Worm (Caenorhabditis elegans) whole organism, L1 larva: ENCODE measurements around the gene rpb-8.
A peak's percentile ranks its signal among the peaks of the same experiment; 100 is the strongest.

Experiments
- F16B12.6 ChIP-seq: fragments of 150-350 bp; optimal IDR thresholded peaks from 2 replicates; lab custom pipeline; 2014; ENCODE audit warnings: missing biosample characterization, missing genetic modification characterization
- Y116A8C.19 ChIP-seq: sonication (generic microtip); optimal IDR thresholded peaks from 2 replicates; lab custom pipeline; 2016; ENCODE audit warnings: missing compliant biosample characterization, missing genetic modification characterization, borderline replicate concordance
- aly-2 ChIP-seq: fragments of 150-350 bp; optimal IDR thresholded peaks from 2 replicates; lab custom pipeline; 2014; ENCODE audit warnings: missing biosample characterization, missing genetic modification characterization
- ama-1 ChIP-seq: fragments of 150-350 bp; optimal IDR thresholded peaks from 2 replicates; lab custom pipeline; 2014
- blmp-1 ChIP-seq: fragments of 150-350 bp; optimal IDR thresholded peaks from 2 replicates; lab custom pipeline; 2014; ENCODE audit warnings: missing biosample characterization, missing genetic modification characterization
- ceh-8 ChIP-seq: fragments of 200-800 bp; sonication (Bioruptor generic); optimal IDR thresholded peaks from 2 replicates; lab custom pipeline; 2018; ENCODE audit warnings: mild to moderate bottlenecking, missing genetic modification characterization, moderate library complexity, missing compliant biosample characterization
- ceh-82 ChIP-seq, 3 experiments: fragments of 150-350 bp in 1 of 3; sonication (generic microtip) in 2 of 3; optimal IDR thresholded peaks; 2 replicates each; lab custom pipeline; 2014 to 2017; ENCODE audit warnings: missing biosample characterization in 3 of 3, missing genetic modification characterization in 3 of 3
- ceh-90 ChIP-seq: sonication (generic microtip); optimal IDR thresholded peaks from 2 replicates; lab custom pipeline; 2016; ENCODE audit warnings: missing genetic modification characterization, missing compliant biosample characterization
- ces-1 ChIP-seq: fragments of 150-350 bp; optimal IDR thresholded peaks from 2 replicates; lab custom pipeline; 2014; ENCODE audit warnings: missing biosample characterization, missing genetic modification reagents, missing genetic modification characterization
- dsc-1 ChIP-seq: sonication (generic microtip); optimal IDR thresholded peaks from 2 replicates; lab custom pipeline; 2016; ENCODE audit warnings: mild to moderate bottlenecking, missing genetic modification characterization, missing compliant biosample characterization
- efl-1 ChIP-seq, 4 experiments: fragments of 150-350 bp; optimal IDR thresholded peaks in 3 of 4; peaks in 1 of 4; 1 replicate in 1 of 4; 2 replicates in 3 of 4; lab custom pipeline; 2014; ENCODE audit warnings: missing biosample characterization in 2 of 4, missing genetic modification characterization in 2 of 4, missing genetic modification reagents in 2 of 4
- efl-3 ChIP-seq: fragments of 200-800 bp; sonication (Bioruptor generic); optimal IDR thresholded peaks from 2 replicates; lab custom pipeline; 2018; ENCODE audit warnings: mild to moderate bottlenecking, missing genetic modification characterization, missing compliant biosample characterization
- fkh-8 ChIP-seq: sonication (generic microtip); optimal IDR thresholded peaks from 2 replicates; lab custom pipeline; 2016; ENCODE audit warnings: mild to moderate bottlenecking, missing genetic modification characterization, missing compliant biosample characterization
- hlh-17 ChIP-seq: fragments of 200-800 bp; sonication (Bioruptor generic); optimal IDR thresholded peaks from 2 replicates; lab custom pipeline; 2018; ENCODE audit warnings: missing genetic modification characterization, mild to moderate bottlenecking, missing compliant biosample characterization, moderate library complexity, borderline replicate concordance
- hlh-4 ChIP-seq: sonication (generic microtip); optimal IDR thresholded peaks from 2 replicates; lab custom pipeline; 2016; ENCODE audit warnings: mild to moderate bottlenecking, missing genetic modification characterization, missing compliant biosample characterization
- hpl-2 ChIP-seq: fragments of 150-350 bp; optimal IDR thresholded peaks from 2 replicates; lab custom pipeline; 2014; ENCODE audit warnings: missing biosample characterization, missing genetic modification reagents, missing genetic modification characterization
- isw-1 ChIP-seq: fragments of 200-800 bp; sonication (Bioruptor generic); IDR thresholded peaks from 2 replicates; pipeline ENCODE4 v1.3.6; 2022; ENCODE audit warnings: missing genetic modification characterization, missing compliant biosample characterization
- jun-1 ChIP-seq: fragments of 150-350 bp; optimal IDR thresholded peaks from 2 replicates; lab custom pipeline; 2014; ENCODE audit warnings: missing biosample characterization, missing genetic modification reagents, missing genetic modification characterization
- lin-15B ChIP-seq: fragments of 150-350 bp; sonication (generic microtip); optimal IDR thresholded peaks from 3 replicates; lab custom pipeline; 2014; ENCODE audit warnings: missing biosample characterization, missing genetic modification characterization
- lin-35 ChIP-seq, 2 experiments: fragments of 150-350 bp; optimal IDR thresholded peaks; 2 replicates each; lab custom pipeline; 2014; ENCODE audit warnings: missing biosample characterization in 2 of 2, missing genetic modification characterization in 2 of 2, missing genetic modification reagents in 2 of 2
- lin-39 ChIP-seq: fragments of 150-350 bp; optimal IDR thresholded peaks from 2 replicates; lab custom pipeline; 2014; ENCODE audit warnings: missing biosample characterization, missing genetic modification reagents, missing genetic modification characterization
- lsy-2 ChIP-seq, 2 experiments: fragments of 150-350 bp; optimal IDR thresholded peaks; 2 replicates each; lab custom pipeline; 2014; ENCODE audit warnings: missing biosample characterization in 2 of 2, missing genetic modification characterization in 2 of 2
- mab-9 ChIP-seq: fragments of 200-800 bp; sonication (Bioruptor generic); IDR thresholded peaks from 2 replicates; pipeline ENCODE4 v1.3.6; 2022; ENCODE audit warnings: missing genetic modification reagents, missing genetic modification characterization, missing compliant biosample characterization
- mdl-1 ChIP-seq, 2 experiments: fragments of 150-350 bp; optimal IDR thresholded peaks; 2 replicates each; lab custom pipeline; 2014 to 2017; ENCODE audit warnings: missing biosample characterization in 2 of 2, missing genetic modification characterization in 2 of 2, inconsistent platforms in 1 of 2
- mef-2 ChIP-seq: fragments of 150-350 bp; optimal IDR thresholded peaks from 2 replicates; lab custom pipeline; 2014; ENCODE audit warnings: missing biosample characterization, missing genetic modification characterization
- nhr-12 ChIP-seq: sonication (generic microtip); optimal IDR thresholded peaks from 2 replicates; lab custom pipeline; 2017; ENCODE audit warnings: missing biosample characterization, missing genetic modification characterization
- nhr-20 ChIP-seq: sonication (generic microtip); optimal IDR thresholded peaks from 2 replicates; lab custom pipeline; 2016; ENCODE audit warnings: mild to moderate bottlenecking, missing genetic modification characterization, missing compliant biosample characterization
- nhr-28 ChIP-seq: fragments of 150-350 bp; optimal IDR thresholded peaks from 2 replicates; lab custom pipeline; 2014; ENCODE audit warnings: missing biosample characterization, missing genetic modification characterization
- nhr-47 ChIP-seq: sonication (generic microtip); optimal IDR thresholded peaks from 2 replicates; lab custom pipeline; 2016; ENCODE audit warnings: mild to moderate bottlenecking, missing genetic modification characterization, moderate library complexity, missing compliant biosample characterization
- nhr-71 ChIP-seq: sonication (generic microtip); optimal IDR thresholded peaks from 2 replicates; lab custom pipeline; 2016; ENCODE audit warnings: mild to moderate bottlenecking, missing genetic modification characterization, moderate library complexity, missing compliant biosample characterization
- nhr-76 ChIP-seq: sonication (generic microtip); optimal IDR thresholded peaks from 2 replicates; lab custom pipeline; 2017; ENCODE audit warnings: missing biosample characterization, missing genetic modification characterization
- nhr-84 ChIP-seq: sonication (generic microtip); optimal IDR thresholded peaks from 2 replicates; lab custom pipeline; 2017; ENCODE audit warnings: missing biosample characterization, missing genetic modification characterization
- nhr-90 ChIP-seq: sonication (generic microtip); optimal IDR thresholded peaks from 2 replicates; lab custom pipeline; 2016; ENCODE audit warnings: mild to moderate bottlenecking, missing genetic modification characterization, missing compliant biosample characterization; ENCODE audit not compliant: poor library complexity
- pqm-1 ChIP-seq: sonication (generic microtip); optimal IDR thresholded peaks from 3 replicates; lab custom pipeline; 2017; ENCODE audit warnings: missing biosample characterization, missing genetic modification characterization
- rnt-1 ChIP-seq: sonication (generic microtip); optimal IDR thresholded peaks from 2 replicates; lab custom pipeline; 2016; ENCODE audit warnings: mild to moderate bottlenecking, missing genetic modification characterization, moderate library complexity, missing compliant biosample characterization
- snpc-4 ChIP-seq: fragments of 150-350 bp; optimal IDR thresholded peaks from 2 replicates; lab custom pipeline; 2014; ENCODE audit warnings: missing biosample characterization, missing genetic modification characterization
- snu-23 ChIP-seq: sonication (generic microtip); optimal IDR thresholded peaks from 2 replicates; lab custom pipeline; 2016; ENCODE audit warnings: missing genetic modification characterization, missing compliant biosample characterization
- sup-37 ChIP-seq: fragments of 200-800 bp; sonication (Bioruptor generic); optimal IDR thresholded peaks from 2 replicates; lab custom pipeline; 2018; ENCODE audit warnings: mild to moderate bottlenecking, missing genetic modification characterization, missing compliant biosample characterization
- tbx-2 ChIP-seq: sonication (generic microtip); optimal IDR thresholded peaks from 2 replicates; lab custom pipeline; 2016; ENCODE audit warnings: missing genetic modification characterization, missing compliant biosample characterization
- tlp-1 ChIP-seq: fragments of 150-350 bp; optimal IDR thresholded peaks from 2 replicates; lab custom pipeline; 2014; ENCODE audit warnings: missing biosample characterization, missing genetic modification characterization
- unc-130 ChIP-seq: fragments of 150-350 bp; optimal IDR thresholded peaks from 2 replicates; lab custom pipeline; 2017; ENCODE audit warnings: missing biosample characterization, missing genetic modification characterization, inconsistent platforms
- unc-98 ChIP-seq: fragments of 200-800 bp; sonication (Bioruptor generic); IDR thresholded peaks from 2 replicates; pipeline ENCODE4 v1.3.6; 2022; ENCODE audit warnings: missing genetic modification characterization, missing compliant biosample characterization
- vab-15 ChIP-seq: sonication (generic microtip); optimal IDR thresholded peaks from 2 replicates; lab custom pipeline; 2017; ENCODE audit warnings: missing genotype, mild to moderate bottlenecking, missing genetic modification characterization, missing compliant biosample characterization
- xbp-1 ChIP-seq: sonication (generic microtip); optimal IDR thresholded peaks from 2 replicates; lab custom pipeline; 2016; ENCODE audit warnings: missing genetic modification characterization, missing compliant biosample characterization
- ztf-4 ChIP-seq: fragments of 150-350 bp; optimal IDR thresholded peaks from 2 replicates; lab custom pipeline; 2014; ENCODE audit warnings: missing biosample characterization, missing genetic modification characterization

Gene rpb-8

DNA sequence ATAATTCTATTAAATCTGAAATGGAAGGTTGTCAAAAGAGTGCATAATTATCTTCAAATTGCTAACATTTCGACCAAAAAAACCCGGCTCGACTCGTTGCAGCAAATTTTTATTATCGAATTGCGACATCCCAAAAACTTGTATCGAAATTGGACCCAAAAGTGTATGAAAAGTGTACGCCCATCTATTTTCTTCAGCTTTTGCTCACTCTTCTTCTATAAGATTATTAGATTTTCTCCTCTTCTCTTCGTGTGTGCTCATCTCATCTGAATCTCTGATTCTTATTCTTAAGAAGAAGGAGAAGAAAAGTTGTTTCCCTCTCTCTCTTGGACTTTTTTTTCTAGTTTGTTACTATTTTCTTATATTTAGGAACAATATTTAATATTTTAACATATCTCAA, 49.4 kb upstream of the rpb-8 start (continued):
- TF ChIP-seq tbx-2 (tag; lab: Kevin White, UChicago) (no peak), lin-39 (tag; lab: Kevin White, UChicago) (no peak), hpl-2 (no peak), nhr-90 (tag; lab: Kevin White, UChicago) (no peak), mab-9 (GFP tag; lab: Robert Waterston, UW) (no peak), isw-1 (GFP tag; lab: Robert Waterston, UW) (no peak), rnt-1 (tag; lab: Kevin White, UChicago) (no peak), lin-35 (GFP tag; optimal IDR thresholded peaks at IDR 0.05; lab: Kevin White, UChicago) (peak in 1 of 2 experiments; percentile 6), fkh-8 (no peak), unc-98 (GFP tag; lab: Robert Waterston, UW) (no peak), mef-2 (no peak), hlh-17 (GFP tag; lab: Kevin White, UChicago) (no peak), snpc-4 (tag; lab: Kevin White, UChicago) (no peak), tlp-1 (no peak)
- TF ChIP-seq, all 84 proteins: peak for 7

DNA sequence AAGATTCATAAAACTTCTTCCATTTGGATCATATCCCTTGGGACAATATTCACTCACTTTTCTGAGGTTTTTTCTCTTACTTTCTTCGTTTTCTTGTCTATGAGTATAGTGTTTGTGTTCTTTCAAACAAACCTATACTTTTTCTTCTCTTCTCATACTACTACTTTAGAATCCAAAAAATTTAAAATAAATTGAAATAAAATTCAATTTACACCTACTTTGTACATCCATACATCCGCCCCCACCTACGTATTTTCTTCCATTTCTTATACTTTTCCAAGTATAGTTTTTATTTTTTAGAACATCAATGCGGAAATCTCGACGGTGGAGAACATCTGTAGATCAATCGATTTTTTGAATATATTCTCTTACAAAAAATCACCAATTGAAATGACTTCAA, 47.5 kb upstream of the rpb-8 start, which contains the start of gene nca-2:
Gene nca-2 (plus strand): TSS at position 301 of the 400 bp plus-strand sequence.
- TF ChIP-seq nhr-47 (tag; lab: Kevin White, UChicago) (no peak), efl-3 (no peak), unc-130 (no peak), mdl-1 (tag; optimal IDR thresholded peaks at IDR 0.05; lab: Kevin White, UChicago) (no peak), pqm-1 (tag; lab: Kevin White, UChicago) (no peak), ztf-4 (tag; lab: Kevin White, UChicago) (no peak), ceh-82 (tag; optimal IDR thresholded peaks at IDR 0.05; lab: Kevin White, UChicago) (no peak), F16B12.6 (tag; lab: Kevin White, UChicago) (no peak), hlh-17 (GFP tag; lab: Kevin White, UChicago) (no peak), ceh-8 (GFP tag; lab: Kevin White, UChicago) (no peak), mab-9 (GFP tag; lab: Robert Waterston, UW) (no peak), tbx-2 (tag; lab: Kevin White, UChicago) (no peak), dsc-1 (tag; lab: Kevin White, UChicago) (no peak), nhr-28 (tag; lab: Kevin White, UChicago) (no peak), lin-35 (GFP tag; optimal IDR thresholded peaks at IDR 0.05; lab: Kevin White, UChicago) (no peak), lin-15B (no peak), nhr-71 (tag; lab: Kevin White, UChicago) (no peak), xbp-1 (tag; lab: Kevin White, UChicago) (no peak), snu-23 (GFP tag; lab: Kevin White, UChicago) (no peak), nhr-12 (tag; lab: Kevin White, UChicago) (no peak)

DNA sequence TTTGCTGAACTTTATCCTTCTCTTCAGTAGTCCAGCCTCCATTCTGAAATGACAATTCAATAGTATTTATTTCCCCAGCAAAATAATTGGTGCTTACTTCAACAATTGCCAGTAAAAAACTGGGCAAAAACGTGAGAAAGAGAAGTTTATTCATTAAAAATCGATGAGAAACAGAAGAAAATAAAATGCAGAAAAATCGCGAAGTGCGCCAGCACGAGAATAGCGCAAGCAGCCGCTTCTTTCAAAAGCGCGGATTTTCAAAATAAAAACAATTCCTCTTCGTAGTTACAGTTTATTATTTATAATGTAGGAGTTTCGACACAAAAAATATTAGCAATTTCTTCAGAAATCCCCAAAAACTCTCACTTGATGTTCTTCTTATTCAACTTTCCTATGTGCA, 45.1 kb upstream of the rpb-8 start, which contains the start of gene C27F2.9:
Gene C27F2.9 (minus strand): TSS at position 159 of the 400 bp plus-strand sequence.
- TF ChIP-seq hlh-17 (GFP tag; lab: Kevin White, UChicago) = no peak
- TF ChIP-seq aly-2 (tag; lab: Kevin White, UChicago) = peak; percentile 85
- TF ChIP-seq lin-35 (GFP tag; optimal IDR thresholded peaks at IDR 0.05; lab: Kevin White, UChicago) = peak; percentile 99 to 100
- no peak for TF ChIP-seq hlh-4 (tag; lab: Kevin White, UChicago)
- peak; percentile 91 for TF ChIP-seq nhr-20 (tag; lab: Kevin White, UChicago)
- TF ChIP-seq ceh-8 (GFP tag; lab: Kevin White, UChicago) = peak; percentile 84
- no peak for TF ChIP-seq ces-1 (GFP tag; lab: Kevin White, UChicago)
- no peak for TF ChIP-seq Y116A8C.19 (tag; lab: Kevin White, UChicago)
- TF ChIP-seq vab-15 (tag; lab: Kevin White, UChicago) = no peak
- TF ChIP-seq nhr-84 = no peak
- TF ChIP-seq snpc-4 (tag; lab: Kevin White, UChicago) = peak; percentile 73
- TF ChIP-seq hpl-2 = no peak
- peak; percentile 94 for TF ChIP-seq nhr-90 (tag; lab: Kevin White, UChicago)
- peak; percentile 9 for TF ChIP-seq ama-1 (lab: Kevin White, UChicago)
- TF ChIP-seq nhr-71 (tag; lab: Kevin White, UChicago) = peak; percentile 95
- TF ChIP-seq dsc-1 (tag; lab: Kevin White, UChicago) = peak; percentile 94
- peak; percentile 5 for TF ChIP-seq mef-2
- TF ChIP-seq sup-37 (GFP tag; lab: Kevin White, UChicago) = peak; percentile 81
- TF ChIP-seq snu-23 (GFP tag; lab: Kevin White, UChicago) = peak; percentile 94
- peak; percentile 98 to 99 for TF ChIP-seq efl-1 (optimal IDR thresholded peaks at IDR 0.05; lab: Kevin White, UChicago)
- TF ChIP-seq efl-1 (GFP tag; optimal IDR thresholded peaks at IDR 0.05 in 1 of 2; lab: Kevin White, UChicago) = peak; percentile 99 to 100
- TF ChIP-seq efl-3 = peak; percentile 19
- no peak for TF ChIP-seq tlp-1
- peak; percentile 75 for TF ChIP-seq F16B12.6 (tag; lab: Kevin White, UChicago)
- peak; percentile 79 for TF ChIP-seq jun-1
- TF ChIP-seq blmp-1 = peak; percentile 71
- peak; percentile 86 for TF ChIP-seq lin-39 (tag; lab: Kevin White, UChicago)
- TF ChIP-seq lsy-2 (tag; optimal IDR thresholded peaks at IDR 0.05; lab: Kevin White, UChicago) = peak; percentile 94
- TF ChIP-seq nhr-76 (tag; lab: Kevin White, UChicago) = no peak
- peak; percentile 63 for TF ChIP-seq ceh-90 (tag; lab: Kevin White, UChicago)
- no peak for TF ChIP-seq unc-98 (GFP tag; lab: Robert Waterston, UW)
- no peak for TF ChIP-seq pqm-1 (tag; lab: Kevin White, UChicago)
- TF ChIP-seq ztf-4 (tag; lab: Kevin White, UChicago) = peak; percentile 61
